Worm (Caenorhabditis elegans) whole organism, L4 larva: ENCODE data around the gene fbxa-11.

Experiments used
- D1046.2 ChIP-seq: fragments of 200-800 bp; sonication (Bioruptor generic); IDR thresholded peaks from 2 replicates; pipeline ENCODE4 v1.3.6; 2022; ENCODE audit warnings: missing genetic modification characterization, missing compliant biosample characterization
- F26F4.8 ChIP-seq: fragments of 200-800 bp; sonication (Bioruptor generic); conservative IDR thresholded peaks from 2 replicates; pipeline ENCODE4 v1.3.6; 2022; ENCODE audit warnings: missing genetic modification characterization, missing compliant biosample characterization
- F44E2.7 ChIP-seq: fragments of 200-800 bp; sonication (Bioruptor generic); IDR thresholded peaks from 2 replicates; pipeline ENCODE4 v2.1.2; 2022; ENCODE audit warnings: missing genetic modification characterization, missing compliant biosample characterization
- Y48G9A.11 ChIP-seq: fragments of 200-800 bp; sonication (Bioruptor generic); IDR thresholded peaks from 2 replicates; pipeline ENCODE4 v1.3.6; 2022; ENCODE audit warnings: missing genetic modification reagents, missing genetic modification characterization, missing compliant biosample characterization
- ZK337.2 ChIP-seq: fragments of 200-800 bp; sonication (Bioruptor generic); IDR thresholded peaks from 2 replicates; pipeline ENCODE4 v1.3.6; 2022; ENCODE audit warnings: missing genetic modification reagents, missing genetic modification characterization, missing compliant biosample characterization
- ZK546.5 ChIP-seq, 2 experiments: sonication (generic microtip); optimal IDR thresholded peaks; 2 replicates each; lab custom pipeline; 2017; ENCODE audit warnings: missing biosample characterization in 2 of 2, missing genetic modification characterization in 2 of 2
- aha-1 ChIP-seq: fragments of 150-350 bp; peaks from one replicate; lab custom pipeline; 2014; ENCODE audit warnings: missing biosample characterization, missing genetic modification characterization
- aly-2 ChIP-seq: sonication (generic microtip); optimal IDR thresholded peaks from 2 replicates; lab custom pipeline; 2018; ENCODE audit warnings: missing biosample characterization, missing genetic modification characterization
- ama-1 ChIP-seq: fragments of 150-350 bp; optimal IDR thresholded peaks from 2 replicates; lab custom pipeline; 2014; ENCODE audit warnings: inconsistent platforms, mixed read lengths
- ceh-20 ChIP-seq: fragments of 200-800 bp; sonication (Bioruptor generic); IDR thresholded peaks from 2 replicates; pipeline ENCODE4 v1.3.6; 2022; ENCODE audit warnings: missing genetic modification reagents, missing genetic modification characterization, missing compliant biosample characterization
- ceh-28 ChIP-seq: fragments of 150-350 bp; optimal IDR thresholded peaks from 2 replicates; lab custom pipeline; 2014; ENCODE audit warnings: missing biosample characterization, missing genetic modification reagents, missing genetic modification characterization
- ceh-44 ChIP-seq: fragments of 200-800 bp; sonication (Bioruptor generic); IDR thresholded peaks from 2 replicates; pipeline ENCODE4 v1.3.6; 2022; ENCODE audit warnings: missing genetic modification reagents, missing genetic modification characterization, missing compliant biosample characterization
- ceh-82 ChIP-seq: sonication (generic microtip); optimal IDR thresholded peaks from 2 replicates; lab custom pipeline; 2017; ENCODE audit warnings: missing biosample characterization, missing genetic modification characterization
- cey-2 ChIP-seq: sonication (generic microtip); optimal IDR thresholded peaks from 3 replicates; lab custom pipeline; 2017; ENCODE audit warnings: missing genetic modification characterization, mild to moderate bottlenecking, missing compliant biosample characterization, antibody characterized with exemption, borderline replicate concordance; ENCODE audit not compliant: insufficient read depth
- ctbp-1 ChIP-seq: fragments of 200-800 bp; sonication (Bioruptor generic); IDR thresholded peaks from 2 replicates; pipeline ENCODE4 v1.3.6; 2022; ENCODE audit warnings: missing genetic modification reagents, missing genetic modification characterization, missing compliant biosample characterization
- daf-12 ChIP-seq: fragments of 150-350 bp; optimal IDR thresholded peaks from 2 replicates; lab custom pipeline; 2014; ENCODE audit warnings: missing biosample characterization, missing genetic modification reagents, missing genetic modification characterization
- daf-19 ChIP-seq: fragments of 200-800 bp; sonication (Bioruptor generic); conservative IDR thresholded peaks from 2 replicates; pipeline ENCODE4 v1.3.6; 2022; ENCODE audit warnings: missing genetic modification characterization, missing compliant biosample characterization
- dmd-6 ChIP-seq: fragments of 200-800 bp; sonication (Bioruptor generic); IDR thresholded peaks from 2 replicates; pipeline ENCODE4 v1.3.6; 2022; ENCODE audit warnings: missing genetic modification reagents, missing genetic modification characterization, missing compliant biosample characterization
- dmd-9 ChIP-seq: fragments of 200-800 bp; sonication (Bioruptor generic); IDR thresholded peaks from 2 replicates; pipeline ENCODE4 v1.3.6; 2022; ENCODE audit warnings: missing genetic modification reagents, missing genetic modification characterization, missing compliant biosample characterization
- dpl-1 ChIP-seq: fragments of 150-350 bp; optimal IDR thresholded peaks from 2 replicates; lab custom pipeline; 2014; ENCODE audit warnings: missing biosample characterization, missing genetic modification reagents, missing genetic modification characterization
- duxl-1 ChIP-seq: sonication (generic microtip); optimal IDR thresholded peaks from 2 replicates; lab custom pipeline; 2016; ENCODE audit warnings: mild to moderate bottlenecking, missing genetic modification characterization, moderate library complexity, missing compliant biosample characterization; ENCODE audit not compliant: poor library complexity
- egl-27 ChIP-seq: sonication (generic microtip); optimal IDR thresholded peaks from 3 replicates; lab custom pipeline; 2017; ENCODE audit warnings: missing biosample characterization, missing genetic modification reagents, missing genetic modification characterization
- fos-1 ChIP-seq: fragments of 150-350 bp; optimal IDR thresholded peaks from 2 replicates; lab custom pipeline; 2014; ENCODE audit warnings: missing biosample characterization, missing genetic modification characterization
- hmg-1.1 ChIP-seq: fragments of 200-800 bp; sonication (Bioruptor generic); IDR thresholded peaks from 2 replicates; pipeline ENCODE4 v1.3.6; 2022; ENCODE audit warnings: missing genetic modification reagents, missing genetic modification characterization, missing compliant biosample characterization
- jun-1 ChIP-seq: fragments of 150-350 bp; optimal IDR thresholded peaks from 2 replicates; lab custom pipeline; 2014; ENCODE audit warnings: missing biosample characterization, missing genetic modification reagents, missing genetic modification characterization
- lin-1 ChIP-seq: fragments of 200-800 bp; sonication (Bioruptor generic); IDR thresholded peaks from 2 replicates; pipeline ENCODE4 v1.3.6; 2022; ENCODE audit warnings: missing genetic modification reagents, missing genetic modification characterization, missing compliant biosample characterization
- lin-15B ChIP-seq: fragments of 150-350 bp; sonication (generic microtip); optimal IDR thresholded peaks from 3 replicates; lab custom pipeline; 2014; ENCODE audit warnings: missing biosample characterization, missing genetic modification characterization
- lin-39 ChIP-seq: fragments of 150-350 bp; optimal IDR thresholded peaks from 2 replicates; lab custom pipeline; 2014; ENCODE audit warnings: missing biosample characterization, missing genetic modification reagents, missing genetic modification characterization
- mdl-1 ChIP-seq, 2 experiments: fragments of 150-350 bp in 1 of 2; sonication (generic microtip) in 1 of 2; optimal IDR thresholded peaks; 2 replicates each; lab custom pipeline; 2014 to 2017; ENCODE audit warnings: missing biosample characterization in 2 of 2, missing genetic modification characterization in 2 of 2
- mdt-29 ChIP-seq: fragments of 200-800 bp; sonication (Bioruptor generic); IDR thresholded peaks from 2 replicates; pipeline ENCODE4 v1.3.6; 2022; ENCODE audit warnings: missing genetic modification reagents, missing genetic modification characterization, missing compliant biosample characterization
- mep-1 ChIP-seq: fragments of 150-350 bp; sonication (generic microtip); optimal IDR thresholded peaks from 3 replicates; lab custom pipeline; 2014; ENCODE audit warnings: missing biosample characterization, missing genetic modification characterization
- nhr-102 ChIP-seq: sonication (generic microtip); optimal IDR thresholded peaks from 2 replicates; lab custom pipeline; 2016; ENCODE audit warnings: mild to moderate bottlenecking, missing genetic modification characterization, moderate library complexity, missing compliant biosample characterization
- nhr-11 ChIP-seq: fragments of 150-350 bp; optimal IDR thresholded peaks from 2 replicates; lab custom pipeline; 2014; ENCODE audit warnings: missing biosample characterization, missing genetic modification characterization
- nhr-111 ChIP-seq: fragments of 200-800 bp; sonication (Bioruptor generic); optimal IDR thresholded peaks from 2 replicates; lab custom pipeline; 2018; ENCODE audit warnings: mild to moderate bottlenecking, missing genetic modification characterization, missing compliant biosample characterization
- nhr-28 ChIP-seq: fragments of 150-350 bp; optimal IDR thresholded peaks from 2 replicates; lab custom pipeline; 2014; ENCODE audit warnings: missing biosample characterization, missing genetic modification characterization
- nhr-41 ChIP-seq: fragments of 200-800 bp; sonication (Bioruptor generic); IDR thresholded peaks from 2 replicates; pipeline ENCODE4 v1.3.6; 2022; ENCODE audit warnings: missing genetic modification reagents, missing genetic modification characterization, missing compliant biosample characterization
- nhr-6 ChIP-seq: fragments of 150-350 bp; optimal IDR thresholded peaks from 2 replicates; lab custom pipeline; 2014; ENCODE audit warnings: missing biosample characterization, missing genetic modification characterization
- nhr-76 ChIP-seq: fragments of 150-350 bp; optimal IDR thresholded peaks from 2 replicates; lab custom pipeline; 2014; ENCODE audit warnings: missing biosample characterization, missing genetic modification characterization
- php-3 ChIP-seq: fragments of 200-800 bp; sonication (Bioruptor generic); IDR thresholded peaks from 2 replicates; pipeline ENCODE4 v1.3.6; 2022; ENCODE audit warnings: missing genetic modification reagents, missing genetic modification characterization, missing compliant biosample characterization
- pqm-1 ChIP-seq: sonication (generic microtip); optimal IDR thresholded peaks from 2 replicates; lab custom pipeline; 2017; ENCODE audit warnings: missing biosample characterization, missing genetic modification characterization
- saeg-2 ChIP-seq: fragments of 200-800 bp; sonication (Bioruptor generic); IDR thresholded peaks from 2 replicates; pipeline ENCODE4 v1.3.6; 2022; ENCODE audit warnings: missing genetic modification reagents, missing genetic modification characterization, missing compliant biosample characterization
- sdz-12 ChIP-seq: fragments of 200-800 bp; sonication (Bioruptor generic); optimal IDR thresholded peaks from 2 replicates; lab custom pipeline; 2018; ENCODE audit warnings: mild to moderate bottlenecking, missing genetic modification characterization, missing compliant biosample characterization
- skn-1 ChIP-seq: fragments of 150-350 bp; optimal IDR thresholded peaks from 2 replicates; lab custom pipeline; 2014; ENCODE audit warnings: missing biosample characterization, missing genetic modification characterization
- snpc-4 ChIP-seq: fragments of 150-350 bp; optimal IDR thresholded peaks from 2 replicates; lab custom pipeline; 2014; ENCODE audit warnings: missing biosample characterization, missing genetic modification characterization
- tag-97 ChIP-seq: fragments of 200-800 bp; sonication (Bioruptor generic); IDR thresholded peaks from 2 replicates; pipeline ENCODE4 v1.3.6; 2022; ENCODE audit warnings: missing genetic modification characterization, missing compliant biosample characterization
- unc-39 ChIP-seq: sonication (generic microtip); optimal IDR thresholded peaks from 2 replicates; lab custom pipeline; 2017; ENCODE audit warnings: missing biosample characterization, missing genetic modification characterization
- unc-62 ChIP-seq, 3 experiments: fragments of 150-350 bp in 1 of 3; sonication (generic microtip); optimal IDR thresholded peaks in 2 of 3; peaks in 1 of 3; 1 replicate in 1 of 3; 2 replicates in 2 of 3; lab custom pipeline; 2014 to 2017; ENCODE audit warnings: missing biosample characterization in 3 of 3, missing genetic modification characterization in 3 of 3, missing genetic modification reagents in 3 of 3, missing genotype in 1 of 3
- zag-1 ChIP-seq: fragments of 150-350 bp; optimal IDR thresholded peaks from 2 replicates; lab custom pipeline; 2014; ENCODE audit warnings: missing biosample characterization, missing genetic modification characterization
- zfp-3 ChIP-seq: fragments of 200-800 bp; sonication (Bioruptor generic); conservative IDR thresholded peaks from 2 replicates; pipeline ENCODE4 v1.3.6; 2022; ENCODE audit warnings: missing genetic modification reagents, missing genetic modification characterization, missing compliant biosample characterization
- zip-11 ChIP-seq: fragments of 200-800 bp; sonication (Bioruptor generic); IDR thresholded peaks from 2 replicates; pipeline ENCODE4 v1.3.6; 2022; ENCODE audit warnings: missing genetic modification characterization, missing compliant biosample characterization
- zip-2 ChIP-seq: fragments of 150-350 bp; optimal IDR thresholded peaks from 2 replicates; lab custom pipeline; 2014; ENCODE audit warnings: missing biosample characterization, missing genetic modification characterization
- ztf-11 ChIP-seq: fragments of 150-350 bp; optimal IDR thresholded peaks from 2 replicates; lab custom pipeline; 2014; ENCODE audit warnings: missing biosample characterization, missing genetic modification characterization

Gene fbxa-11

ce11 chrIII:907311-907710, 43.4 kb upstream of the fbxa-11 start, which contains the start of gene F23H11.4:
TSS of gene F23H11.4 (minus strand) at chrIII:907539.
- TF ChIP-seq lin-15B (tag; lab: Kevin White, UChicago) (no peak), aha-1 (tag; lab: Kevin White, UChicago) (peak; percentile 73), F26F4.8 (GFP tag; lab: Robert Waterston, UW) (no peak)

- TF ChIP-seq tag-97 (GFP tag; lab: Robert Waterston, UW), result no peak
- no peak for TF ChIP-seq snpc-4 (tag; lab: Kevin White, UChicago)
- no peak for TF ChIP-seq saeg-2 (GFP tag; lab: Robert Waterston, UW)
- TF ChIP-seq ZK337.2 (GFP tag; lab: Robert Waterston, UW), result no peak
- TF ChIP-seq ama-1 (lab: Kevin White, UChicago), result no peak
- TF ChIP-seq jun-1 (tag; lab: Kevin White, UChicago), result peak; percentile 43
- peak; percentile 62 for TF ChIP-seq nhr-6 (tag; lab: Kevin White, UChicago)
- no peak for TF ChIP-seq hmg-1.1 (GFP tag; lab: Robert Waterston, UW)
- no peak for TF ChIP-seq daf-19
- no peak for TF ChIP-seq lin-1 (GFP tag; lab: Robert Waterston, UW)
- no peak for TF ChIP-seq D1046.2 (GFP tag; lab: Robert Waterston, UW)
- TF ChIP-seq ceh-44 (GFP tag; lab: Robert Waterston, UW), result no peak
- no peak for TF ChIP-seq skn-1 (tag; lab: Kevin White, UChicago)
- peak; percentile 22 for TF ChIP-seq mep-1 (tag; lab: Kevin White, UChicago)
- TF ChIP-seq zip-2 (tag; lab: Kevin White, UChicago), result no peak
- peak in 1 of 2 experiments; percentile 95 for TF ChIP-seq unc-62 (GFP tag; optimal IDR thresholded peaks at IDR 0.05 in 1 of 2; lab: Kevin White, UChicago)
- TF ChIP-seq unc-62 (tag; optimal IDR thresholded peaks at IDR 0.05; lab: Kevin White, UChicago), result no peak
- TF ChIP-seq zip-11 (GFP tag; lab: Robert Waterston, UW), result no peak
- no peak for TF ChIP-seq zag-1 (tag; lab: Kevin White, UChicago)
- no peak for TF ChIP-seq php-3 (GFP tag; lab: Robert Waterston, UW)
- TF ChIP-seq nhr-41, result no peak
- no peak for TF ChIP-seq fos-1 (tag; lab: Kevin White, UChicago)
- TF ChIP-seq dmd-6 (GFP tag; lab: Robert Waterston, UW), result no peak
- no peak for TF ChIP-seq unc-39
- TF ChIP-seq mdt-29 (GFP tag; lab: Robert Waterston, UW), result no peak
- no peak for TF ChIP-seq lin-39 (tag; lab: Kevin White, UChicago)
- TF ChIP-seq Y48G9A.11 (GFP tag; lab: Robert Waterston, UW), result no peak
- no peak for TF ChIP-seq mdl-1 (tag; optimal IDR thresholded peaks at IDR 0.05; lab: Kevin White, UChicago)
- TF ChIP-seq egl-27 (tag; lab: Kevin White, UChicago), result no peak
- no peak for TF ChIP-seq ceh-82 (tag; lab: Kevin White, UChicago)
- no peak for TF ChIP-seq F44E2.7 (GFP tag; lab: Robert Waterston, UW)
- TF ChIP-seq daf-12, result no peak
- TF ChIP-seq cey-2 (tag; lab: Kevin White, UChicago), result no peak
- no peak for TF ChIP-seq ceh-20
- TF ChIP-seq nhr-76 (tag; lab: Kevin White, UChicago), result no peak
- TF ChIP-seq sdz-12 (GFP tag; lab: Kevin White, UChicago), result no peak
- TF ChIP-seq ztf-11 (tag; lab: Kevin White, UChicago), result no peak
- TF ChIP-seq pqm-1 (tag; lab: Kevin White, UChicago), result no peak
- no peak for TF ChIP-seq aly-2
- no peak for TF ChIP-seq zfp-3
- TF ChIP-seq dpl-1 (GFP tag; lab: Kevin White, UChicago), result no peak
- TF ChIP-seq nhr-11, result no peak
- TF ChIP-seq duxl-1 (tag; lab: Kevin White, UChicago), result no peak
- no peak for TF ChIP-seq nhr-111 (GFP tag; lab: Kevin White, UChicago)
- TF ChIP-seq dmd-9, result no peak
- no peak for TF ChIP-seq nhr-102
- no peak for TF ChIP-seq ZK546.5 (tag; optimal IDR thresholded peaks at IDR 0.05; lab: Kevin White, UChicago)
- no peak for TF ChIP-seq ceh-28 (tag; lab: Kevin White, UChicago)
- TF ChIP-seq ctbp-1, result no peak
- no peak for TF ChIP-seq nhr-28
Measured at ce11 chrIII:907990-908389, 42.7 kb upstream of the fbxa-11 start.
